Worm (Caenorhabditis elegans) whole organism, late embryonic: Measurements from ENCODE around the gene manf-1.
"Not testable (repeated sequence)": the region's sequence is repeated elsewhere in the genome, so short reads cannot be mapped to it uniquely, and the experiment has no call there.

Source experiments
- C08G9.2 ChIP-seq: sonication (generic microtip); optimal IDR thresholded peaks from 2 replicates; lab custom pipeline; 2016; ENCODE audit warnings: mild to moderate bottlenecking, missing genetic modification characterization, moderate library complexity, missing compliant biosample characterization
- K02D7.2 ChIP-seq: sonication (generic microtip); optimal IDR thresholded peaks from 2 replicates; lab custom pipeline; 2017; ENCODE audit warnings: mild to moderate bottlenecking, missing genetic modification characterization, missing compliant biosample characterization
- ama-1 ChIP-seq: fragments of 150-350 bp; optimal IDR thresholded peaks from 2 replicates; lab custom pipeline; 2014
- ceh-14 ChIP-seq: sonication (generic microtip); optimal IDR thresholded peaks from 2 replicates; lab custom pipeline; 2016; ENCODE audit warnings: missing genotype, missing genetic modification characterization, missing compliant biosample characterization
- ceh-18 ChIP-seq: sonication (generic microtip); optimal IDR thresholded peaks from 2 replicates; lab custom pipeline; 2016; ENCODE audit warnings: missing genetic modification characterization, missing compliant biosample characterization
- ceh-19 ChIP-seq: fragments of 200-800 bp; sonication (Bioruptor generic); optimal IDR thresholded peaks from 2 replicates; lab custom pipeline; 2018; ENCODE audit warnings: mild to moderate bottlenecking, missing genetic modification characterization, missing compliant biosample characterization
- ceh-22 ChIP-seq: sonication (generic microtip); optimal IDR thresholded peaks from 2 replicates; lab custom pipeline; 2017; ENCODE audit warnings: missing biosample characterization, missing genetic modification characterization
- ceh-24 ChIP-seq: sonication (generic microtip); optimal IDR thresholded peaks from 2 replicates; lab custom pipeline; 2016; ENCODE audit warnings: mild to moderate bottlenecking, missing genetic modification characterization, missing compliant biosample characterization
- ceh-30 ChIP-seq: fragments of 150-350 bp; optimal IDR thresholded peaks from 2 replicates; lab custom pipeline; 2014; ENCODE audit warnings: missing biosample characterization, missing genetic modification characterization
- ceh-34 ChIP-seq: sonication (generic microtip); optimal IDR thresholded peaks from 2 replicates; lab custom pipeline; 2016; ENCODE audit warnings: mild to moderate bottlenecking, missing genetic modification characterization, missing compliant biosample characterization
- ceh-6 ChIP-seq: fragments of 200-800 bp; sonication (Bioruptor generic); optimal IDR thresholded peaks from 2 replicates; lab custom pipeline; 2018; ENCODE audit warnings: mild to moderate bottlenecking, missing genetic modification characterization, missing compliant biosample characterization
- ceh-9 ChIP-seq: sonication (generic microtip); optimal IDR thresholded peaks from 2 replicates; lab custom pipeline; 2016; ENCODE audit warnings: mild to moderate bottlenecking, missing genetic modification characterization, inconsistent platforms, missing compliant biosample characterization
- che-1 ChIP-seq: sonication (generic microtip); optimal IDR thresholded peaks from 2 replicates; lab custom pipeline; 2016; ENCODE audit warnings: mild to moderate bottlenecking, missing genetic modification characterization, missing compliant biosample characterization
- dmd-4 ChIP-seq: sonication (generic microtip); optimal IDR thresholded peaks from 2 replicates; lab custom pipeline; 2016; ENCODE audit warnings: borderline replicate concordance, missing genetic modification characterization, missing compliant biosample characterization
- dve-1 ChIP-seq: sonication (generic microtip); optimal IDR thresholded peaks from 2 replicates; lab custom pipeline; 2017; ENCODE audit warnings: antibody characterized with exemption, mild to moderate bottlenecking, missing genetic modification characterization, missing compliant biosample characterization
- ets-4 ChIP-seq: sonication (generic microtip); optimal IDR thresholded peaks from 2 replicates; lab custom pipeline; 2016; ENCODE audit warnings: missing genetic modification characterization, missing compliant biosample characterization
- eyg-1 ChIP-seq: sonication (generic microtip); optimal IDR thresholded peaks from 2 replicates; lab custom pipeline; 2016; ENCODE audit warnings: missing genotype, missing genetic modification characterization, missing compliant biosample characterization
- fax-1 ChIP-seq: sonication (generic microtip); optimal IDR thresholded peaks from 2 replicates; lab custom pipeline; 2016; ENCODE audit warnings: missing genotype, missing genetic modification characterization, missing compliant biosample characterization
- fkh-10 ChIP-seq: fragments of 150-350 bp; optimal IDR thresholded peaks from 2 replicates; lab custom pipeline; 2014; ENCODE audit warnings: missing biosample characterization, missing genetic modification reagents, missing genetic modification characterization
- gmeb-2 ChIP-seq: sonication (generic microtip); optimal IDR thresholded peaks from 2 replicates; lab custom pipeline; 2016; ENCODE audit warnings: missing genetic modification characterization, inconsistent platforms, missing compliant biosample characterization
- hlh-15 ChIP-seq: sonication (generic microtip); optimal IDR thresholded peaks from 2 replicates; lab custom pipeline; 2016; ENCODE audit warnings: missing genetic modification characterization, missing compliant biosample characterization
- hlh-8 ChIP-seq: sonication (generic microtip); optimal IDR thresholded peaks from 2 replicates; lab custom pipeline; 2016; ENCODE audit warnings: missing genotype, missing genetic modification characterization, missing compliant biosample characterization
- lin-11 ChIP-seq: fragments of 200-800 bp; sonication (Bioruptor generic); optimal IDR thresholded peaks from 2 replicates; lab custom pipeline; 2018; ENCODE audit warnings: mild to moderate bottlenecking, missing genetic modification characterization, missing compliant biosample characterization
- madf-2 ChIP-seq: sonication (generic microtip); optimal IDR thresholded peaks from 2 replicates; lab custom pipeline; 2017; ENCODE audit warnings: missing genetic modification characterization, missing compliant biosample characterization
- nfya-1 ChIP-seq: sonication (generic microtip); optimal IDR thresholded peaks from 2 replicates; lab custom pipeline; 2017; ENCODE audit warnings: missing genetic modification characterization, mild to moderate bottlenecking, missing compliant biosample characterization, antibody characterized with exemption, moderate library complexity
- nhr-11 ChIP-seq: fragments of 150-350 bp; optimal IDR thresholded peaks from 2 replicates; lab custom pipeline; 2014; ENCODE audit warnings: missing biosample characterization, missing genetic modification characterization
- nhr-232 ChIP-seq: sonication (generic microtip); optimal IDR thresholded peaks from 2 replicates; lab custom pipeline; 2016; ENCODE audit warnings: missing genetic modification characterization, missing compliant biosample characterization
- npax-4 ChIP-seq: sonication (generic microtip); optimal IDR thresholded peaks from 2 replicates; lab custom pipeline; 2016; ENCODE audit warnings: missing genetic modification characterization, missing compliant biosample characterization
- pax-1 ChIP-seq: fragments of 150-350 bp; optimal IDR thresholded peaks from 2 replicates; lab custom pipeline; 2014; ENCODE audit warnings: missing biosample characterization, missing genetic modification characterization
- pha-2 ChIP-seq: sonication (generic microtip); optimal IDR thresholded peaks from 2 replicates; lab custom pipeline; 2017; ENCODE audit warnings: mild to moderate bottlenecking, missing genetic modification characterization, missing compliant biosample characterization
- pha-4 ChIP-seq: fragments of 150-350 bp; optimal IDR thresholded peaks from 2 replicates; lab custom pipeline; 2018; ENCODE audit warnings: missing biosample characterization, missing genetic modification reagents, missing genetic modification characterization
- pqm-1 ChIP-seq: sonication (generic microtip); optimal IDR thresholded peaks from 2 replicates; lab custom pipeline; 2016; ENCODE audit warnings: missing genetic modification characterization, missing compliant biosample characterization
- unc-42 ChIP-seq: sonication (generic microtip); optimal IDR thresholded peaks from 2 replicates; lab custom pipeline; 2016; ENCODE audit warnings: missing genotype, missing genetic modification characterization, missing compliant biosample characterization

manf-1 gene

DNA sequence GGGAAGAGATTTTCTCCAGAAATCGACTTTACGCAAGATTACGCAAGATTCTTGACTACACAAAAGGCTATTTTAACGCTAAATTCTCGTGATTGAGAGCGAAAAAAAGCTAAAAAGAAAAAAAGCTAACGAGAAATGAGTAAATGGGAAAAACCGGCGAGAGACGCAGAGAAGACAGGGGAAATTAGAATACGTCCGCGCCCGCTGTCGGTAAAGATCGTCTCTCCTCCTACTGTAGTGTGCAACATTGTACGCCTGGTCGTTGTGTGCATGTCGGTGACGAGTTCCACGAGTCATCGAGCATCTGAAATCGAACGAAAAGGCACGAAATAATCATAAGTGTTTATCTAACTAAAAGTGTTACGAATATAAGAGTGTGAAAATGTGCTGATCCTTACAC lies 13.7 kb downstream of the manf-1 start:
- TF ChIP-seq npax-4 (tag; lab: Kevin White, UChicago) (no peak), pha-2 (tag; lab: Kevin White, UChicago) (no peak), nhr-11 (no peak), hlh-8 (tag; lab: Kevin White, UChicago) (no peak), ama-1 (lab: Kevin White, UChicago) (no peak), nhr-232 (no peak), ceh-22 (tag; lab: Kevin White, UChicago) (no peak), dve-1 (tag; lab: Kevin White, UChicago) (no peak), unc-42 (tag; lab: Kevin White, UChicago) (no peak), nfya-1 (no peak), pha-4 (no peak), ceh-24 (tag; lab: Kevin White, UChicago) (no peak), ceh-34 (tag; lab: Kevin White, UChicago) (no peak), ceh-9 (no peak), K02D7.2 (tag; lab: Kevin White, UChicago) (no peak), pqm-1 (tag; lab: Kevin White, UChicago) (no peak), hlh-15 (tag; lab: Kevin White, UChicago) (no peak), dmd-4 (no peak), lin-11 (no peak), fax-1 (tag; lab: Kevin White, UChicago) (no peak)

DNA sequence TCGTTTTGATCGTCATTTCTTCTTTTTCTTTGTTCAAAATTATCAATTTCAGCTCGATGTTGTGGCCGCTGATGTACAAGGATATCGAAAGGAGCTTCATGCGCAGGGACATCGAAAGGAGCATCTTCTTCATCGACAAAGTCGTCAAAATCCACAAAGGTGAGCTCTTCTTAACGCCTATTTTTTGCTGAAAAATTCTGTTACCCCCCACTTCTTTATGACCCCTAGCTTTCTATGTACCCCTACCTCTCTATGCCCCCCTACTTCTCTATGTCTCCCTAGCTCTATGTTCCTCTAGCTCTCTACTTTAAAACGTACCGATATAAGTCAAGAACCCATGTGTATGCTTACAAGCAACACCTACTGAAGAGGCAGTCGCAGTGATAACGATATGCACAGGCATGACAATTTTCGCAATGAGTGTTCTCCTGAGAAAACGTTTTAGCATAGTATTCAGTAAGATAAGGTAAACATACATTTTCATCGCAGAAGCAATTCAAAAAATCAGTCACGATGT lies 30.5 kb downstream of the manf-1 start, which contains the start of gene Y54G2A.36:
TSS of gene Y54G2A.36 (plus strand) at position 51 of the 517 bp plus-strand sequence.
- TF ChIP-seq ceh-30 (no peak), eyg-1 (tag; lab: Kevin White, UChicago) (no peak), dmd-4 (no peak), nhr-232 (no peak), unc-42 (tag; lab: Kevin White, UChicago) (no peak), gmeb-2 (tag; lab: Kevin White, UChicago) (no peak), ceh-18 (tag; lab: Kevin White, UChicago) (no peak), npax-4 (tag; lab: Kevin White, UChicago) (no peak), fkh-10 (GFP tag; lab: Kevin White, UChicago) (no peak), pax-1 (tag; lab: Kevin White, UChicago) (no peak), nhr-11 (no peak), che-1 (tag; lab: Kevin White, UChicago) (no peak)

DNA sequence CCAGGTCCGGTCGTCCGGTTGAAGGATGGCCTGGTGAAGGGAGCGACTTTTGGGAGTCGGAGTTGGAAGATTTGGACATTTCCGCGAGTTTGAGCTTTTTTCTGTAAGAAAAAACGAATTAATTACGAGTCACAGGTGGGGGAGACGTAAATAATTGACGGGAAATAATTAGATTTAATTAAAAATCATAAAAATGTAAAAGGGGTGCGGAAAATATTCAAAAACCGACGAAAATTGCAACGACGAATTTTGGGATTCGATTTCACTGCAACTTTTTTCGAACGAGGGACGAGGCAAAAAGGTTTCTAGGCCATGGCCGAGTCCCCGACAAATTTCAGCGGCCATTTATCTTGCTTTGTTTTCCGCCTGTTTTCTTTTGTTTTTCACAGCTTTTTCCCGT lies 33.6 kb downstream of the manf-1 start, which contains the start of gene Y54G2A.19:
TSS of gene Y54G2A.19 (minus strand) at position 101 of the 400 bp plus-strand sequence.
- TF ChIP-seq ceh-14 (tag; lab: Kevin White, UChicago); ets-4 (tag; lab: Kevin White, UChicago); dmd-4: not testable (repeated sequence)

DNA sequence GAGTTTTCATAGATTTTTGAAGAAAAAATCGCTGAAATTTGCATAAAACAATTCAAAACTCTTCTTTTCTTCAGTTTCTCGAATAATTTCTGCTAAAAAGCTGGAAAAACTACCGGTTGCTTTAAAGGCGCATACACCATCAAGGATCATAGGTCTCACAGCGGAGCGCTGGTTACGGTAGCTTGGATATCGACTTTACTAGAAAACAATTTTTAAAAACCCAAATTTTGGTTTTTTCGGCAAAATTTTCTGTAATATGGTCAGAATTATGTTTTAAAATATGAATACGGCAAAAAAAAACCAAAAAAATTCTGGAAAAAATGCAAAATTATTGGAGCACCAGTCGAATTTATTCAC lies 34.8 kb downstream of the manf-1 start:
- TF ChIP-seq ceh-24 (tag; lab: Kevin White, UChicago) (no peak), ceh-19 (GFP tag; lab: Kevin White, UChicago) (no peak), nhr-232 (no peak), ceh-22 (tag; lab: Kevin White, UChicago) (no peak), gmeb-2 (tag; lab: Kevin White, UChicago) (no peak), fkh-10 (GFP tag; lab: Kevin White, UChicago) (no peak), ceh-6 (GFP tag; lab: Kevin White, UChicago) (no peak), ceh-18 (tag; lab: Kevin White, UChicago) (no peak)

DNA sequence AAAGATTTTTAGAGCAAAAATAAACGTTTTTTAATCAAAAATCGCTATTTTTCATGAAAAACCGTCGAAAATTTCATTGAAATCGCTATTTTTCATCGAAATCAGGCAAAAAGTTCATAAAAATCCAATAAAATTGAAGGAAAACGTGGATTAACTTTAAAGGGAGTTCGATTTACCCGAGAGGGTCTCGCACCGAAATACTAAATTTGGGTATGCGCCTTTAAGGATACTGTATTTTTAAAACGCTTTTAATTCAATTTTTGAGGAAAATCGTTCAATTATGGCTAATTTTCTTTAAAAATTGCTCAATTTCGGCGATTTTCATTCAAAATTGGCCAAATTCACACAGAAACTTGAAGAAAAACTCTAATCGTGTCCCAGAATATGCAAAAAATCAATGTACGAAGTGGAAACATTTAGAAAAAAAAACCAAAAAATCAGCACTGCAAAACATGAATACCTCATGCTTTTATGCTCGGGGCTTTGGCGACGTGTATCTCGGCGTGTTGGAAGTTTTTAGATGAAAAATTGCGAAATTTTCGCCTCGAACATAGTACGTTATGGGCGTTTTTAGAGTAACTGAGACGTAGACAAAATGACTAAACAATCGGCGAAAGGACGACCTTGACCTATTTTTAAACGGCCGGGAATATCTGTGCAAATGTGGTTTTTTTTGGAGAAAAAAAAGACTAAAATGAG lies 35.3 kb downstream of the manf-1 start:
- TF ChIP-seq nfya-1 (no peak), madf-2 (tag; lab: Kevin White, UChicago) (no peak), C08G9.2 (tag; lab: Kevin White, UChicago) (no peak), ceh-34 (tag; lab: Kevin White, UChicago) (no peak), pax-1 (tag; lab: Kevin White, UChicago) (no peak)
